Worm (Caenorhabditis elegans): Measurements from ENCODE around the gene slc-17.3.

Gene slc-17.3

DNA sequence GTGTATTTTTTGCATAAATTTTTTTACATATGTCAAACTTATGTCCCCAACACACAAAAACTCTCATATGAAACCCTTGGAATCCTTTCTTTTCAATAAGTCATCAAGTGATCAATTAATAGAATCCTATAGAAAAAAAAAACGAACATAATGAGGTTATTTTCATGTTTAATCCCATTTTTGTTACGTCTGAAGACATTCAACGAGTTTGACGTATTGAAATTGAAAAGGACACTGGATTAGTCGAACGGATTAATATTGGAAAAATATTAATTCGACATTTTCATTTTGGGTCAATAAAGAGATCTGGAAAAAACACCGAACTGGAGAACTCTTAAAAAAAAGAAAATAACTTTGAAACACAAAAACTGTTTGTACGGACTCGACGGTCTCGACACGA lies 32.6 kb downstream of the slc-17.3 start:
- TF ChIP-seq ceh-43 (GFP tag; optimal IDR thresholded peaks at IDR 0.05): no peak
- no peak for TF ChIP-seq mls-2 (tag; optimal IDR thresholded peaks at IDR 0.05)
- TF ChIP-seq ham-2 (GFP tag; optimal IDR thresholded peaks at IDR 0.05): no peak
- TF ChIP-seq pha-4 (tag; optimal IDR thresholded peaks at IDR 0.05): no peak
- no peak for TF ChIP-seq unc-120 (tag; optimal IDR thresholded peaks at IDR 0.05; ENCODE audit: poor library complexity, severe bottlenecking)
- no peak for TF ChIP-seq unc-62 (GFP tag; optimal IDR thresholded peaks at IDR 0.05)
- TF ChIP-seq mab-5 (tag; optimal IDR thresholded peaks at IDR 0.05): no peak
- no peak for TF ChIP-seq hlh-1 (tag; optimal IDR thresholded peaks at IDR 0.05)

DNA sequence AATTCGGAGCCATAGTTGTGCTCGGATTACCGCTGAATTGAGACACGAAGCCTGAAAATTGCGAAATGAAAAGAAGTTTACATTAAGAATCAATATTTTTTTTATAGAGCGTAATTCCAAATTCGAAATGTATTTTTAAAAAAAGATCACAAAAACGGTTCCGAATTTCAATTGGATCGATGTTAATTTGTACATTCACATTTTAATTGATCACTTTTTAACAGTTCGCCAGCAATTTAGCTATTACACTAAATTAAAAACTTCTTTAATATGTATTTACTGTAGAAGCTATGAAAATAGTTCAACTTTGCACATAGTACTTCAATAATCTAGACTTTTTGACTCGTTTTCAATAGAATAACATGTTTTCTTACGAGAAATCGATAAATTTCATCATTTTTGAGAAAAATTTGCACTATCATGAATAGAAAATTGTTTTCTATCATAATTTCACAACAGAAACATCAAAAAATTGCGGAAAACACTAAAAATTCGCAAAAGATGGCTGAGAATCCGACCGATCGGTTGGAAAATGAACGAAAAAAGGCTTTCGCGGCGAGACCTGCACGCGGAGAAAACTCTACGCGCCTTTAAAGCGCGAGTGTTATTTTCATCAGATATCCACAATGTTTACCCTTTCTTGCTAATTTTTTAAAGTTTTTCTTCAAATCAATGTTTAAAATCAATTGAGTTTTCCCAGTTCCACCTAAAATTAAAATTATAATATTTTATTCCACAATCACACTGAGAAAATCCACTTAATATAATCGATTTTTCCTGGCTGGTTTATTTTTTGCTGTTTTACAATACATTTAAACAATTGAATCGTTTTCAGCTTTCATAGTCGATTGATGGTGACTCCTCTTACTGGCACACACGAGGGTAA lies 36.3 kb downstream of the slc-17.3 start, which contains the start of the genes egl-45 and kcmf-1:
egl-45 (minus strand) TSS at position 51 of the 886 bp plus-strand sequence.
kcmf-1 (plus strand) TSS at position 836 of the 886 bp plus-strand sequence.
- TF ChIP-seq elt-3 (tag; optimal IDR thresholded peaks at IDR 0.05) (no peak), mls-2 (tag; optimal IDR thresholded peaks at IDR 0.05) (no peak), lsy-2 (tag; optimal IDR thresholded peaks at IDR 0.05) (peak; percentile 36), unc-62 (GFP tag; optimal IDR thresholded peaks at IDR 0.05) (no peak), sptf-1 (tag; optimal IDR thresholded peaks at IDR 0.05) (no peak), lin-13 (tag; optimal IDR thresholded peaks at IDR 0.05) (no peak), mep-1 (tag; optimal IDR thresholded peaks at IDR 0.05) (peak; percentile 44), flh-1 (GFP tag; optimal IDR thresholded peaks at IDR 0.05) (no peak), cnd-1 (tag; optimal IDR thresholded peaks at IDR 0.05) (no peak), ztf-11 (tag; optimal IDR thresholded peaks at IDR 0.05) (no peak), nhr-12 (tag; optimal IDR thresholded peaks at IDR 0.05) (no peak), ham-2 (GFP tag; optimal IDR thresholded peaks at IDR 0.05) (no peak), mab-5 (tag; optimal IDR thresholded peaks at IDR 0.05) (no peak), nhr-28 (tag; optimal IDR thresholded peaks at IDR 0.05) (no peak), elt-1 (tag; optimal IDR thresholded peaks at IDR 0.05; ENCODE audit: borderline replicate concordance, insufficient read depth) (no peak), nhr-76 (tag; optimal IDR thresholded peaks at IDR 0.05) (no peak), nhr-237 (tag; optimal IDR thresholded peaks at IDR 0.05) (no peak), drap-1 (GFP tag; optimal IDR thresholded peaks at IDR 0.05) (no peak), bed-3 (GFP tag; optimal IDR thresholded peaks at IDR 0.05) (no peak), snpc-4 (tag; optimal IDR thresholded peaks at IDR 0.05) (no peak), unc-120 (tag; optimal IDR thresholded peaks at IDR 0.05; ENCODE audit: poor library complexity, severe bottlenecking) (peak; percentile 66), unc-39 (tag; optimal IDR thresholded peaks at IDR 0.05) (no peak), zip-8 (tag; optimal IDR thresholded peaks at IDR 0.05) (no peak), blmp-1 (tag; optimal IDR thresholded peaks at IDR 0.05) (no peak), ceh-39 (tag; optimal IDR thresholded peaks at IDR 0.05) (no peak), sem-2 (GFP tag; optimal IDR thresholded peaks at IDR 0.05) (no peak), nhr-2 (tag; optimal IDR thresholded peaks at IDR 0.05) (no peak), M03D4.4 (tag; optimal IDR thresholded peaks at IDR 0.05) (no peak), ceh-83 (GFP tag; optimal IDR thresholded peaks at IDR 0.05) (no peak), ceh-43 (GFP tag; optimal IDR thresholded peaks at IDR 0.05) (no peak), lin-32 (GFP tag; optimal IDR thresholded peaks at IDR 0.05) (no peak), pha-4 (tag; optimal IDR thresholded peaks at IDR 0.05) (no peak), hlh-1 (tag; optimal IDR thresholded peaks at IDR 0.05) (peak; percentile 13), ces-1 (GFP tag; optimal IDR thresholded peaks at IDR 0.05) (no peak)

DNA sequence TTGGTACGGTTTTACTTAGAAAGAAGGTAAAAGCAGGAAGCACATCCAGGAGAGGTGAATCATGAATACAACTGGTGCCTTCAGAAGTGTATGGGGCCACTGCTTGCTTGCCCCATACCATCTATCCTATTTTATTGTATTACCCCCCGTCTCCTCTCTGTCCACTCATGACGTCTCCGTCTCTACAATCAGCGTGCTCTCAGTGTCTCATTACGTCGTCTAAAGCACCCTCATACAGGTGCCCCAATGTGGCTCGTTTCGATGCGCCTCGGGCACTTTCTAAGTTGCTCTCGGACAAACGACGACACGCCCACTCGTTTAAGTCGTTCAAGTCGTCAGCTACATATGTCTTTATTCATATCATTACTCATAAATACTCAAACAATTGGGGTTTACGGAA lies 41.0 kb downstream of the slc-17.3 start:
- TF ChIP-seq bed-3 (GFP tag; optimal IDR thresholded peaks at IDR 0.05): no peak
- no peak for TF ChIP-seq elt-3 (tag; optimal IDR thresholded peaks at IDR 0.05)
- TF ChIP-seq cnd-1 (tag; optimal IDR thresholded peaks at IDR 0.05): peak; percentile 26
- TF ChIP-seq sem-2 (GFP tag; optimal IDR thresholded peaks at IDR 0.05): no peak

DNA sequence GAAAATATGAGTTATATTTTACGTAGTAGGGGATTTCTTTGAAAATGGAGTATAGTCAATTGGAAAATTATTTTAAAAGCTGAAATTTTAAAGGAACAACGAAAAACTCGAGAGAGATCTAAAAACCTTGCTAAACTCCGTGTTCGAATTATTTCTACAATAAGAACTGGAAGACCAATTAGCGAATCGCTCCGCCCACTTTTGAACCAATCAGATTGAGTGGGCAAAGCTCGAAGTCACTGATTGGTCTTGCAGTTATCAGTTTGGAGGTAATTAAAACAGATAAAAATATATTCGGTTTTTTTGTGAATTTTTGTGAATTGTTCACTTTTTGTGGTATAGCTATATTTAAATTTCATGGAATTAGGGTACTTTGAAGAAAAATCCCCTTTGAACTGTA lies 41.8 kb downstream of the slc-17.3 start:
- no peak for TF ChIP-seq hlh-1 (tag; optimal IDR thresholded peaks at IDR 0.05)
- no peak for TF ChIP-seq nhr-12 (tag; optimal IDR thresholded peaks at IDR 0.05)
- TF ChIP-seq zip-8 (tag; optimal IDR thresholded peaks at IDR 0.05): no peak
- TF ChIP-seq sem-2 (GFP tag; optimal IDR thresholded peaks at IDR 0.05): no peak
- TF ChIP-seq ces-1 (GFP tag; optimal IDR thresholded peaks at IDR 0.05): no peak
- TF ChIP-seq ceh-83 (GFP tag; optimal IDR thresholded peaks at IDR 0.05): no peak
- no peak for TF ChIP-seq snpc-4 (tag; optimal IDR thresholded peaks at IDR 0.05)
- TF ChIP-seq bed-3 (GFP tag; optimal IDR thresholded peaks at IDR 0.05): no peak

Measured in whole organism, mixed stage, embryonic.